Worm (Caenorhabditis elegans) whole organism, mixed stage, embryonic: ENCODE results near the gene M04B2.6.

ENCODE experiments used
- M03D4.4 ChIP-seq: sonication (generic microtip); optimal IDR thresholded peaks from 2 replicates; lab custom pipeline; 2017; ENCODE audit warnings: mild to moderate bottlenecking, missing genetic modification characterization, missing compliant biosample characterization
- bed-3 ChIP-seq: fragments of 200-800 bp; sonication (Bioruptor generic); optimal IDR thresholded peaks from 3 replicates; lab custom pipeline; 2018; ENCODE audit warnings: mild to moderate bottlenecking, missing genetic modification characterization, moderate library complexity, missing compliant biosample characterization
- blmp-1 ChIP-seq: fragments of 150-350 bp; optimal IDR thresholded peaks from 2 replicates; lab custom pipeline; 2014; ENCODE audit warnings: missing biosample characterization, missing genetic modification characterization
- ceh-39 ChIP-seq: fragments of 150-350 bp; optimal IDR thresholded peaks from 2 replicates; lab custom pipeline; 2014; ENCODE audit warnings: missing biosample characterization, missing genetic modification characterization
- ceh-43 ChIP-seq: fragments of 200-800 bp; sonication (Bioruptor generic); optimal IDR thresholded peaks from 2 replicates; lab custom pipeline; 2018; ENCODE audit warnings: mild to moderate bottlenecking, missing genetic modification characterization, moderate library complexity, missing compliant biosample characterization
- ceh-83 ChIP-seq: fragments of 200-800 bp; sonication (Bioruptor generic); optimal IDR thresholded peaks from 2 replicates; lab custom pipeline; 2018; ENCODE audit warnings: mild to moderate bottlenecking, missing genetic modification characterization, missing compliant biosample characterization
- ces-1 ChIP-seq: fragments of 150-350 bp; optimal IDR thresholded peaks from 2 replicates; lab custom pipeline; 2014; ENCODE audit warnings: missing biosample characterization, missing genetic modification reagents, missing genetic modification characterization
- cnd-1 ChIP-seq: fragments of 200-800 bp; sonication (Bioruptor generic); optimal IDR thresholded peaks from 2 replicates; lab custom pipeline; 2018; ENCODE audit warnings: mild to moderate bottlenecking, missing genetic modification characterization, missing compliant biosample characterization
- drap-1 ChIP-seq: fragments of 200-800 bp; sonication (Bioruptor generic); optimal IDR thresholded peaks from 3 replicates; lab custom pipeline; 2018; ENCODE audit warnings: mild to moderate bottlenecking, missing genetic modification characterization, missing compliant biosample characterization
- elt-1 ChIP-seq: sonication (generic microtip); optimal IDR thresholded peaks from 2 replicates; lab custom pipeline; 2017; ENCODE audit warnings: missing genetic modification characterization, mild to moderate bottlenecking, missing compliant biosample characterization, antibody characterized with exemption, moderate library complexity, borderline replicate concordance; ENCODE audit not compliant: insufficient read depth
- elt-3 ChIP-seq: fragments of 150-350 bp; optimal IDR thresholded peaks from 2 replicates; lab custom pipeline; 2014; ENCODE audit warnings: missing biosample characterization, missing genetic modification characterization
- flh-1 ChIP-seq: fragments of 200-800 bp; sonication (Bioruptor generic); optimal IDR thresholded peaks from 2 replicates; lab custom pipeline; 2018; ENCODE audit warnings: mild to moderate bottlenecking, missing genetic modification characterization, moderate library complexity, missing compliant biosample characterization
- ham-2 ChIP-seq: fragments of 200-800 bp; sonication (Bioruptor generic); optimal IDR thresholded peaks from 2 replicates; lab custom pipeline; 2018; ENCODE audit warnings: mild to moderate bottlenecking, missing genetic modification characterization, missing compliant biosample characterization
- hlh-1 ChIP-seq: fragments of 150-350 bp; optimal IDR thresholded peaks from 2 replicates; lab custom pipeline; 2014; ENCODE audit warnings: missing biosample characterization, missing genetic modification reagents, missing genetic modification characterization
- lin-13 ChIP-seq: fragments of 150-350 bp; optimal IDR thresholded peaks from 2 replicates; lab custom pipeline; 2014; ENCODE audit warnings: missing biosample characterization, missing genetic modification characterization
- lin-32 ChIP-seq: fragments of 200-800 bp; sonication (Bioruptor generic); optimal IDR thresholded peaks from 2 replicates; lab custom pipeline; 2018; ENCODE audit warnings: mild to moderate bottlenecking, missing genetic modification characterization, missing compliant biosample characterization
- lsy-2 ChIP-seq: fragments of 150-350 bp; optimal IDR thresholded peaks from 2 replicates; lab custom pipeline; 2014; ENCODE audit warnings: missing biosample characterization, missing genetic modification characterization
- mab-5 ChIP-seq: fragments of 150-350 bp; optimal IDR thresholded peaks from 2 replicates; lab custom pipeline; 2014; ENCODE audit warnings: missing biosample characterization, missing genetic modification characterization
- mep-1 ChIP-seq: fragments of 150-350 bp; optimal IDR thresholded peaks from 2 replicates; lab custom pipeline; 2017; ENCODE audit warnings: missing biosample characterization, missing genetic modification reagents, missing genetic modification characterization, inconsistent platforms
- mls-2 ChIP-seq: sonication (generic microtip); optimal IDR thresholded peaks from 2 replicates; lab custom pipeline; 2016; ENCODE audit warnings: mild to moderate bottlenecking, missing genetic modification characterization, moderate library complexity, missing compliant biosample characterization
- nhr-12 ChIP-seq: fragments of 150-350 bp; optimal IDR thresholded peaks from 2 replicates; lab custom pipeline; 2014; ENCODE audit warnings: missing biosample characterization, missing genetic modification characterization
- nhr-2 ChIP-seq: fragments of 150-350 bp; optimal IDR thresholded peaks from 2 replicates; lab custom pipeline; 2014; ENCODE audit warnings: missing biosample characterization, missing genetic modification characterization
- nhr-237 ChIP-seq: fragments of 150-350 bp; optimal IDR thresholded peaks from 2 replicates; lab custom pipeline; 2014; ENCODE audit warnings: missing biosample characterization, missing genetic modification characterization
- nhr-28 ChIP-seq: fragments of 150-350 bp; optimal IDR thresholded peaks from 2 replicates; lab custom pipeline; 2014; ENCODE audit warnings: missing biosample characterization, missing genetic modification characterization
- nhr-76 ChIP-seq: sonication (generic microtip); optimal IDR thresholded peaks from 2 replicates; lab custom pipeline; 2017; ENCODE audit warnings: missing biosample characterization, missing genetic modification characterization
- pha-4 ChIP-seq: fragments of 150-350 bp; optimal IDR thresholded peaks from 2 replicates; lab custom pipeline; 2018; ENCODE audit warnings: missing biosample characterization, missing genetic modification reagents, missing genetic modification characterization
- sem-2 ChIP-seq: fragments of 200-800 bp; sonication (Bioruptor generic); optimal IDR thresholded peaks from 2 replicates; lab custom pipeline; 2018; ENCODE audit warnings: mild to moderate bottlenecking, missing genetic modification characterization, missing compliant biosample characterization
- snpc-4 ChIP-seq: fragments of 150-350 bp; optimal IDR thresholded peaks from 2 replicates; lab custom pipeline; 2014; ENCODE audit warnings: missing biosample characterization, missing genetic modification characterization
- sptf-1 ChIP-seq: sonication (generic microtip); optimal IDR thresholded peaks from 2 replicates; lab custom pipeline; 2017; ENCODE audit warnings: mild to moderate bottlenecking, missing genetic modification characterization, moderate library complexity, missing compliant biosample characterization
- unc-120 ChIP-seq: sonication (generic microtip); optimal IDR thresholded peaks from 2 replicates; lab custom pipeline; 2017; ENCODE audit warnings: missing genetic modification characterization, missing compliant biosample characterization; ENCODE audit not compliant: poor library complexity, severe bottlenecking
- unc-39 ChIP-seq: fragments of 150-350 bp; optimal IDR thresholded peaks from 2 replicates; lab custom pipeline; 2014; ENCODE audit warnings: missing biosample characterization, missing genetic modification characterization
- unc-62 ChIP-seq: fragments of 150-350 bp; optimal IDR thresholded peaks from 2 replicates; lab custom pipeline; 2014; ENCODE audit warnings: missing biosample characterization, missing genetic modification reagents, missing genetic modification characterization
- zip-8 ChIP-seq: fragments of 150-350 bp; optimal IDR thresholded peaks from 2 replicates; lab custom pipeline; 2014; ENCODE audit warnings: missing biosample characterization, missing genetic modification characterization
- ztf-11 ChIP-seq: fragments of 150-350 bp; optimal IDR thresholded peaks from 2 replicates; lab custom pipeline; 2014; ENCODE audit warnings: missing biosample characterization, missing genetic modification characterization

Gene M04B2.6

DNA sequence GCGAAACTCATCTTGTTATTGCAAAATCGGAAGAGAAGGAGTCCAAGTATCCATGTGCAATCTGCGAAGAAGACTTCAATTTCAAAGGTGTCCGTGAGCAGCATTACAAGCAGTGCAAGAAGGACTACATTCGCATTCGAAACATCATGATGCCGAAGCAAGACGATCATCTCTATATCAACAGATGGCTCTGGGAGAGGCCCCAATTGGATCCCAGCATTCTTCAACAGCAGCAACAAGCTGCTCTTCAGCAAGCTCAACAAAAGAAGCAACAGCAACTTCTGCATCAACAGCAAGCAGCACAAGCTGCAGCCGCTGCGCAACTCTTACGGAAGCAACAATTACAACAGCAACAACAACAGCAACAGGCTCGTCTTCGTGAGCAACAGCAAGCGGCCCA, 15.6 kb upstream of the M04B2.6 start:
- TF ChIP-seq mep-1 (tag; lab: Kevin White, UChicago) (no peak), M03D4.4 (tag; lab: Kevin White, UChicago) (no peak), unc-62 (GFP tag; lab: Kevin White, UChicago) (no peak), zip-8 (tag; lab: Kevin White, UChicago) (no peak), mab-5 (no peak), nhr-237 (tag; lab: Kevin White, UChicago) (no peak), sem-2 (no peak), lin-32 (no peak), unc-39 (tag; lab: Kevin White, UChicago) (no peak), ceh-39 (tag; lab: Kevin White, UChicago) (no peak), blmp-1 (tag; lab: Kevin White, UChicago) (no peak), snpc-4 (tag; lab: Kevin White, UChicago) (no peak), ces-1 (no peak), lin-13 (tag; lab: Kevin White, UChicago) (no peak)

ce11 chrIV:11524241-11524692, 13.7 kb upstream of the M04B2.6 start, which contains the start of gene mep-1:
Gene mep-1, plus strand, starts transcription at chrIV:11524642.
- no peak for TF ChIP-seq drap-1 (GFP tag; lab: Kevin White, UChicago)
- TF ChIP-seq pha-4: peak; percentile 68
- TF ChIP-seq lsy-2 (tag; lab: Kevin White, UChicago): peak; percentile 59
- TF ChIP-seq ceh-43 (GFP tag; lab: Kevin White, UChicago): no peak
- TF ChIP-seq lin-13 (tag; lab: Kevin White, UChicago): peak; percentile 13
- TF ChIP-seq ces-1: peak; percentile 17
- TF ChIP-seq mls-2 (tag; lab: Kevin White, UChicago): no peak
- TF ChIP-seq ztf-11 (tag; lab: Kevin White, UChicago): peak; percentile 34
- no peak for TF ChIP-seq bed-3
- no peak for TF ChIP-seq nhr-2
- TF ChIP-seq unc-62 (GFP tag; lab: Kevin White, UChicago): peak; percentile 32
- TF ChIP-seq nhr-76 (tag; lab: Kevin White, UChicago): no peak
- TF ChIP-seq lin-32: no peak
- TF ChIP-seq nhr-12 (tag; lab: Kevin White, UChicago): no peak
- peak; percentile 78 for TF ChIP-seq cnd-1
- TF ChIP-seq hlh-1: peak; percentile 18
- no peak for TF ChIP-seq blmp-1 (tag; lab: Kevin White, UChicago)
- TF ChIP-seq mep-1 (tag; lab: Kevin White, UChicago): no peak
- TF ChIP-seq elt-3 (tag; lab: Kevin White, UChicago): no peak
- TF ChIP-seq ham-2 (GFP tag; lab: Kevin White, UChicago): no peak
- no peak for TF ChIP-seq nhr-28
- TF ChIP-seq snpc-4 (tag; lab: Kevin White, UChicago): no peak
- TF ChIP-seq ceh-39 (tag; lab: Kevin White, UChicago): peak; percentile 60
- peak; percentile 26 for TF ChIP-seq sptf-1 (tag; lab: Kevin White, UChicago)
- TF ChIP-seq elt-1 (tag; lab: Kevin White, UChicago): no peak
- no peak for TF ChIP-seq sem-2
- peak; percentile 71 for TF ChIP-seq unc-120 (tag; lab: Kevin White, UChicago)
- no peak for TF ChIP-seq ceh-83 (GFP tag; lab: Kevin White, UChicago)
- TF ChIP-seq M03D4.4 (tag; lab: Kevin White, UChicago): no peak

DNA sequence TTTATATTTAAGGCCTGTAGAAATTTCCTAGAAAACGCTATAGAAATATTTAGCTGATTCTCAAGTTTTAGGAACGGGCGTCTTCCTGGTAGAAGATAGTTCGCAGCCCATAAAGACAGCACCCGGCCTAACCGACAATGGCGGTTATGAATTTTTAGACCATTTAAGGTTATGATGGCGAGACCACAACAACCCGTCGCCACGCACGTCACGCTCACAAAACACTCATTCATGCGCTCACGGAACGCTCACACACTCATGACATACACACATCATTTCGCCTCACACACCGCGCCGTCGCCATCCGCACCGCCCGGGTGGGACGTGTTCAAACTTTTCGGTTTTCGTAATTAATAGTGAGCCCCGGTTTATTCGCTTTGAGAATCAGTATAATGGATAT, 13.1 kb upstream of the M04B2.6 start:
- TF ChIP-seq sem-2 (no peak), hlh-1 (no peak), nhr-2 (no peak), drap-1 (GFP tag; lab: Kevin White, UChicago) (no peak), sptf-1 (tag; lab: Kevin White, UChicago) (no peak), ces-1 (no peak), mls-2 (tag; lab: Kevin White, UChicago) (no peak), pha-4 (no peak), nhr-76 (tag; lab: Kevin White, UChicago) (no peak), zip-8 (tag; lab: Kevin White, UChicago) (no peak), nhr-28 (no peak), flh-1 (no peak), ztf-11 (tag; lab: Kevin White, UChicago) (no peak)
